Fruit fly (Drosophila melanogaster): ENCODE measurements around the gene RabGGTb.

dm6 chr2L:2886613-2887537 lies 8.0 kb downstream of the RabGGTb start:
- TF ChIP-seq CG8478 (optimal IDR thresholded peaks at IDR 0.05) (no peak), CTCF (optimal IDR thresholded peaks at IDR 0.05) (no peak)

Measured in S2 (cell line).